Worm (Caenorhabditis elegans) whole organism, L4 larva: ENCODE results near the gene cmd-1.

Experiments used
- ZK337.2 ChIP-seq: fragments of 200-800 bp; sonication (Bioruptor generic); IDR thresholded peaks from 2 replicates; pipeline ENCODE4 v1.3.6; 2022; ENCODE audit warnings: missing genetic modification reagents, missing genetic modification characterization, missing compliant biosample characterization
- arid-1 ChIP-seq: fragments of 200-800 bp; sonication (Bioruptor generic); conservative IDR thresholded peaks from 2 replicates; pipeline ENCODE4 v1.3.6; 2022; ENCODE audit warnings: missing genetic modification reagents, missing genetic modification characterization, missing compliant biosample characterization
- ceh-62 ChIP-seq: sonication (generic microtip); optimal IDR thresholded peaks from 2 replicates; lab custom pipeline; 2017; ENCODE audit warnings: missing biosample characterization, missing genetic modification characterization
- ces-1 ChIP-seq: fragments of 150-350 bp; sonication (generic microtip); optimal IDR thresholded peaks from 4 replicates; lab custom pipeline; 2014; ENCODE audit warnings: missing biosample characterization, missing genetic modification reagents, missing genetic modification characterization
- fkh-10 ChIP-seq: fragments of 150-350 bp; optimal IDR thresholded peaks from 2 replicates; lab custom pipeline; 2014; ENCODE audit warnings: missing biosample characterization, missing genetic modification reagents, missing genetic modification characterization
- hlh-11 ChIP-seq: fragments of 200-800 bp; sonication (Bioruptor generic); optimal IDR thresholded peaks from 2 replicates; lab custom pipeline; 2018; ENCODE audit warnings: mild to moderate bottlenecking, missing genetic modification characterization, missing compliant biosample characterization
- lin-29 ChIP-seq: fragments of 200-800 bp; sonication (Bioruptor generic); IDR thresholded peaks from 2 replicates; pipeline ENCODE4 v1.3.6; 2022; ENCODE audit warnings: missing genetic modification reagents, missing genetic modification characterization, missing compliant biosample characterization
- lin-39 ChIP-seq: fragments of 150-350 bp; optimal IDR thresholded peaks from 2 replicates; lab custom pipeline; 2014; ENCODE audit warnings: missing biosample characterization, missing genetic modification reagents, missing genetic modification characterization
- nhr-11 ChIP-seq: fragments of 150-350 bp; optimal IDR thresholded peaks from 2 replicates; lab custom pipeline; 2014; ENCODE audit warnings: missing biosample characterization, missing genetic modification characterization
- unc-62 ChIP-seq, 3 experiments: fragments of 150-350 bp in 1 of 3; sonication (generic microtip); optimal IDR thresholded peaks in 2 of 3; peaks in 1 of 3; 1 replicate in 1 of 3; 2 replicates in 2 of 3; lab custom pipeline; 2014 to 2017; ENCODE audit warnings: missing biosample characterization in 3 of 3, missing genetic modification characterization in 3 of 3, missing genetic modification reagents in 3 of 3, missing genotype in 1 of 3
- zag-1 ChIP-seq: fragments of 150-350 bp; optimal IDR thresholded peaks from 2 replicates; lab custom pipeline; 2014; ENCODE audit warnings: missing biosample characterization, missing genetic modification characterization
- zfp-2 ChIP-seq: sonication (generic microtip); optimal IDR thresholded peaks from 2 replicates; lab custom pipeline; 2016; ENCODE audit warnings: mild to moderate bottlenecking, missing genetic modification characterization, missing compliant biosample characterization
- zip-2 ChIP-seq: fragments of 150-350 bp; optimal IDR thresholded peaks from 2 replicates; lab custom pipeline; 2014; ENCODE audit warnings: missing biosample characterization, missing genetic modification characterization
- ztf-11 ChIP-seq: fragments of 150-350 bp; optimal IDR thresholded peaks from 2 replicates; lab custom pipeline; 2014; ENCODE audit warnings: missing biosample characterization, missing genetic modification characterization

DNA sequence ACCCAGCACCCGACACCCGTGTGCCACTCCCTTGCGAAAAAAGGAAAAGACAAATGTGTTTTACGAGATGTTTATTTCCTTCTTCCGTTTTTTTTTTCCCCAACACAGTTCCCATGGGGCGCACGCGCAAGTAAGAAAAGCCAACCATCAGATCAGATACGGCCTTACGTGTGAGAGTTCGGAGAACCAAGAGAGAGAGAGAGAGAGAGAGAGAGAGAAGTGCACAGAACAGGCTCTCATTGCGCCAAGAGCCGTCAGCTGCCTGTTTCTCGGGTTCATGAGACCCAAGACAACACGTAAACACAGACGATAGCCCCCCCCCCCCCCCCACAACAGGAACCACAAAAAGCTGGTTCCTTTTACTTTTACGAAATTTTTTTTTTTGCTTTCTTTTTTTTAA is 4.2 kb upstream of the cmd-1 start:
- TF ChIP-seq ztf-11 (tag; lab: Kevin White, UChicago) (no peak), ceh-62 (tag; lab: Kevin White, UChicago) (no peak), arid-1 (GFP tag; lab: Robert Waterston, UW) (no peak), fkh-10 (GFP tag; lab: Kevin White, UChicago) (no peak), nhr-11 (tag; lab: Kevin White, UChicago) (no peak), lin-29 (GFP tag; lab: Robert Waterston, UW) (no peak), unc-62 (GFP tag; optimal IDR thresholded peaks at IDR 0.05 in 1 of 2; lab: Kevin White, UChicago) (no peak), unc-62 (tag; optimal IDR thresholded peaks at IDR 0.05; lab: Kevin White, UChicago) (no peak), hlh-11 (tag; lab: Kevin White, UChicago) (no peak), ces-1 (GFP tag; lab: Kevin White, UChicago) (no peak), zfp-2 (tag; lab: Kevin White, UChicago) (no peak), lin-39 (tag; lab: Kevin White, UChicago) (no peak), zip-2 (tag; lab: Kevin White, UChicago) (no peak), zag-1 (no peak), ZK337.2 (GFP tag; lab: Robert Waterston, UW) (no peak)
